Worm (Caenorhabditis elegans) whole organism, L4 larva: Measurements from ENCODE around the gene Y102A11A.3.
A peak's percentile ranks its signal among the peaks of the same experiment; 100 is the strongest.

ENCODE experiments used
- F10B5.3 ChIP-seq: sonication (generic microtip); optimal IDR thresholded peaks from 2 replicates; lab custom pipeline; 2016; ENCODE audit warnings: mild to moderate bottlenecking, missing genetic modification characterization, missing compliant biosample characterization
- ZK546.5 ChIP-seq, 2 experiments: sonication (generic microtip); optimal IDR thresholded peaks; 2 replicates each; lab custom pipeline; 2017; ENCODE audit warnings: missing biosample characterization in 2 of 2, missing genetic modification characterization in 2 of 2
- aha-1 ChIP-seq: fragments of 150-350 bp; peaks from one replicate; lab custom pipeline; 2014; ENCODE audit warnings: missing biosample characterization, missing genetic modification characterization
- aly-2 ChIP-seq: sonication (generic microtip); optimal IDR thresholded peaks from 2 replicates; lab custom pipeline; 2018; ENCODE audit warnings: missing biosample characterization, missing genetic modification characterization
- ama-1 ChIP-seq: fragments of 150-350 bp; optimal IDR thresholded peaks from 2 replicates; lab custom pipeline; 2014; ENCODE audit warnings: inconsistent platforms, mixed read lengths
- arid-1 ChIP-seq: fragments of 200-800 bp; sonication (Bioruptor generic); conservative IDR thresholded peaks from 2 replicates; pipeline ENCODE4 v1.3.6; 2022; ENCODE audit warnings: missing genetic modification reagents, missing genetic modification characterization, missing compliant biosample characterization
- attf-4 ChIP-seq: sonication (generic microtip); optimal IDR thresholded peaks from 3 replicates; lab custom pipeline; 2017; ENCODE audit warnings: missing biosample characterization, missing genetic modification characterization
- cey-2 ChIP-seq: sonication (generic microtip); optimal IDR thresholded peaks from 3 replicates; lab custom pipeline; 2017; ENCODE audit warnings: missing genetic modification characterization, mild to moderate bottlenecking, missing compliant biosample characterization, antibody characterized with exemption, borderline replicate concordance; ENCODE audit not compliant: insufficient read depth
- ctbp-1 ChIP-seq: fragments of 200-800 bp; sonication (Bioruptor generic); IDR thresholded peaks from 2 replicates; pipeline ENCODE4 v1.3.6; 2022; ENCODE audit warnings: missing genetic modification reagents, missing genetic modification characterization, missing compliant biosample characterization
- daf-16 ChIP-seq, 3 experiments: sonication (generic microtip); optimal IDR thresholded peaks; 2 replicates each; lab custom pipeline; 2016 to 2017; ENCODE audit warnings: missing genetic modification characterization in 3 of 3, missing genetic modification reagents in 3 of 3, mild to moderate bottlenecking in 2 of 3, missing compliant biosample characterization in 2 of 3, missing biosample characterization in 1 of 3, moderate library complexity in 1 of 3
- fkh-10 ChIP-seq: fragments of 150-350 bp; optimal IDR thresholded peaks from 2 replicates; lab custom pipeline; 2014; ENCODE audit warnings: missing biosample characterization, missing genetic modification reagents, missing genetic modification characterization
- fos-1 ChIP-seq: fragments of 150-350 bp; optimal IDR thresholded peaks from 2 replicates; lab custom pipeline; 2014; ENCODE audit warnings: missing biosample characterization, missing genetic modification characterization
- hif-1 ChIP-seq, 2 experiments: sonication (generic microtip); optimal IDR thresholded peaks; 2 replicates each; lab custom pipeline; 2016 to 2017; ENCODE audit warnings: missing compliant biosample characterization in 2 of 2, missing genetic modification characterization in 2 of 2, missing genetic modification reagents in 2 of 2, missing genotype in 2 of 2, mild to moderate bottlenecking in 1 of 2
- lin-13 ChIP-seq: fragments of 150-350 bp; optimal IDR thresholded peaks from 2 replicates; lab custom pipeline; 2014; ENCODE audit warnings: missing biosample characterization, missing genetic modification reagents, missing genetic modification characterization
- madf-5 ChIP-seq, 2 experiments: fragments of 200-800 bp; sonication (Bioruptor generic); IDR thresholded peaks; 2 replicates each; pipeline ENCODE4 v1.3.6; 2022; ENCODE audit warnings: missing compliant biosample characterization in 2 of 2, missing genetic modification characterization in 2 of 2
- mdl-1 ChIP-seq, 2 experiments: fragments of 150-350 bp in 1 of 2; sonication (generic microtip) in 1 of 2; optimal IDR thresholded peaks; 2 replicates each; lab custom pipeline; 2014 to 2017; ENCODE audit warnings: missing biosample characterization in 2 of 2, missing genetic modification characterization in 2 of 2
- mep-1 ChIP-seq: fragments of 150-350 bp; sonication (generic microtip); optimal IDR thresholded peaks from 3 replicates; lab custom pipeline; 2014; ENCODE audit warnings: missing biosample characterization, missing genetic modification characterization
- mes-2 ChIP-seq: sonication (generic microtip); optimal IDR thresholded peaks from 2 replicates; lab custom pipeline; 2016; ENCODE audit warnings: missing genotype, mild to moderate bottlenecking, missing genetic modification characterization, missing compliant biosample characterization; ENCODE audit not compliant: poor library complexity, severe bottlenecking
- mxl-3 ChIP-seq: fragments of 200-800 bp; sonication (Bioruptor generic); optimal IDR thresholded peaks from 2 replicates; lab custom pipeline; 2018; ENCODE audit warnings: mild to moderate bottlenecking, missing genetic modification characterization, missing compliant biosample characterization
- nhr-48 ChIP-seq: sonication (generic microtip); optimal IDR thresholded peaks from 2 replicates; lab custom pipeline; 2016; ENCODE audit warnings: mild to moderate bottlenecking, missing genetic modification characterization, missing compliant biosample characterization
- nhr-6 ChIP-seq: fragments of 150-350 bp; optimal IDR thresholded peaks from 2 replicates; lab custom pipeline; 2014; ENCODE audit warnings: missing biosample characterization, missing genetic modification characterization
- rbr-2 ChIP-seq: sonication (generic microtip); optimal IDR thresholded peaks from 2 replicates; lab custom pipeline; 2016; ENCODE audit warnings: missing genotype, missing genetic modification characterization, missing compliant biosample characterization
- sdz-12 ChIP-seq: fragments of 200-800 bp; sonication (Bioruptor generic); optimal IDR thresholded peaks from 2 replicates; lab custom pipeline; 2018; ENCODE audit warnings: mild to moderate bottlenecking, missing genetic modification characterization, missing compliant biosample characterization
- set-16 ChIP-seq: fragments of 200-800 bp; sonication (Bioruptor generic); IDR thresholded peaks from 2 replicates; pipeline ENCODE4 v1.3.6; 2022; ENCODE audit warnings: missing genetic modification reagents, missing genetic modification characterization, missing compliant biosample characterization
- spr-3 ChIP-seq: fragments of 200-800 bp; sonication (Bioruptor generic); optimal IDR thresholded peaks from 2 replicates; lab custom pipeline; 2018; ENCODE audit warnings: mild to moderate bottlenecking, missing genetic modification characterization, missing compliant biosample characterization
- unc-62 ChIP-seq, 3 experiments: fragments of 150-350 bp in 1 of 3; sonication (generic microtip); optimal IDR thresholded peaks in 2 of 3; peaks in 1 of 3; 1 replicate in 1 of 3; 2 replicates in 2 of 3; lab custom pipeline; 2014 to 2017; ENCODE audit warnings: missing biosample characterization in 3 of 3, missing genetic modification characterization in 3 of 3, missing genetic modification reagents in 3 of 3, missing genotype in 1 of 3
- zfp-3 ChIP-seq: fragments of 200-800 bp; sonication (Bioruptor generic); conservative IDR thresholded peaks from 2 replicates; pipeline ENCODE4 v1.3.6; 2022; ENCODE audit warnings: missing genetic modification reagents, missing genetic modification characterization, missing compliant biosample characterization
- zip-2 ChIP-seq: fragments of 150-350 bp; optimal IDR thresholded peaks from 2 replicates; lab custom pipeline; 2014; ENCODE audit warnings: missing biosample characterization, missing genetic modification characterization
- ztf-11 ChIP-seq: fragments of 150-350 bp; optimal IDR thresholded peaks from 2 replicates; lab custom pipeline; 2014; ENCODE audit warnings: missing biosample characterization, missing genetic modification characterization

Gene Y102A11A.3

DNA sequence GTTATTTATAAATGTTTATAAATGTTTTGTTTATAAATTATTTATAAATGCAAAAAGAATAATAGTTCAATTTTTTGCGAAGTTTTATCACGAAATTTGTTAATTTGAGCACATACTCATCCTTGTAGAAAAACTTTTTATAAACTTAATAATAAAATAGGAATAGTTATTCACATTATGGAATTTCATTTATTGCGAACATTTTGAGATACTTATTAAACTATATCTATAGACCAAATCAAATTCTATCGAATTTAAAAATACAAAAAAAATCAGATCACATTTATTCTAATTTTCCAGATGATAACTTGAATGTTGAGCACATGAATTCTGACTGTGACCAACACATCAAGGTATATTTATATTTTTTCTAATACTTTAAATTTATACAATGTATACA lies at the start of gene Y102A11A.3:
Y102A11A.3 (plus strand) TSS at position 301 of the 400 bp plus-strand sequence.
- TF ChIP-seq zfp-3 (GFP tag; lab: Robert Waterston, UW) (no peak), mxl-3 (GFP tag; lab: Kevin White, UChicago) (no peak), nhr-6 (no peak), lin-13 (GFP tag; lab: Kevin White, UChicago) (no peak), ama-1 (lab: Kevin White, UChicago) (no peak), mep-1 (tag; lab: Kevin White, UChicago) (no peak), fkh-10 (no peak), daf-16 (GFP tag; optimal IDR thresholded peaks at IDR 0.05; lab: Kevin White, UChicago) (no peak), daf-16 (tag; optimal IDR thresholded peaks at IDR 0.05; lab: Kevin White, UChicago) (no peak), nhr-48 (tag; lab: Kevin White, UChicago) (no peak), F10B5.3 (tag; lab: Kevin White, UChicago) (no peak), ctbp-1 (no peak), madf-5 (GFP tag; IDR thresholded peaks at IDR 0.05; lab: Robert Waterston, UW) (no peak), arid-1 (GFP tag; lab: Robert Waterston, UW) (no peak), rbr-2 (tag; lab: Kevin White, UChicago) (no peak)

DNA sequence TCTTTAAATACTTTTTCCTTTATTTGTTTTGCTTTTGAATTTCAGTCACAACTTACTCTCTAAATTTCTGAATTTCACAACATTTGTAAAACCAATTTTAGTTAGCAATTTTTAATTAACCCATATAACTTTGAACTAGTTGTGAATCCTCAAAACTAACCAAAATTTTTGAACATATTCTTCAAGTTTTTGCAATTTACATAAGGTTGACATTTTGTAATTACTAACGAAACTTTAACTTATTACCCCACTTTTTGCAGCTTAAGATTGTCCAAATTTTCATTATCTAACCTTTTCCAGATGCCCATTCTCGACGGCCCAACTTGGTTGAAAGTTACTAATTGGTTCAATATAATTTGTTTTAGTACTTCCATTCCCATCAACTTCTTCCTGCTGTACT lies 49.4 kb upstream of the Y102A11A.3 start, which contains the start of gene str-79:
str-79 (plus strand) TSS at position 301 of the 400 bp plus-strand sequence.
- no peak for TF ChIP-seq nhr-48 (tag; lab: Kevin White, UChicago)
- peak; percentile 84 for TF ChIP-seq aha-1

DNA sequence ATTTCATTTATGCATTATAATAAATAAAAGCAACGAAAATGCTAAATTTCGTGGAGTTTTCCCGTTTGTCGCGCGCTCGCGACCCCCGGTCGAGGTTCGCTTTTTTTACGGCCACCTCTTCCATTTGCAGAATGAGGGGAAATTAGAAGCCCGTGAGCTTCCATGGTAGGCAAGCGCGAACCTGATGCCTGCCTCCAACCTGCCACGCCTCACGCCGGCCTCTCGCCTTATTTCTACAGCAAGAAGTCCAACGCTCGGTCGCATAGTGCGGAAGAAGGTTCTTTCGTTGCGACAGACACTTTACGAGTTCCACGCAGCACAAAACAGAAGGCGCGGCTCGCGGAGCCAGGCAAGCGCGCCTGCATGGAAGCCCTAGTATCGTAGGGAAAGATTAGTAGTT lies 47.3 kb upstream of the Y102A11A.3 start:
- TF ChIP-seq set-16, result peak; percentile 73; the same call in 1 of the 2 replicates
- no peak for TF ChIP-seq ZK546.5 (tag; optimal IDR thresholded peaks at IDR 0.05; lab: Kevin White, UChicago)

DNA sequence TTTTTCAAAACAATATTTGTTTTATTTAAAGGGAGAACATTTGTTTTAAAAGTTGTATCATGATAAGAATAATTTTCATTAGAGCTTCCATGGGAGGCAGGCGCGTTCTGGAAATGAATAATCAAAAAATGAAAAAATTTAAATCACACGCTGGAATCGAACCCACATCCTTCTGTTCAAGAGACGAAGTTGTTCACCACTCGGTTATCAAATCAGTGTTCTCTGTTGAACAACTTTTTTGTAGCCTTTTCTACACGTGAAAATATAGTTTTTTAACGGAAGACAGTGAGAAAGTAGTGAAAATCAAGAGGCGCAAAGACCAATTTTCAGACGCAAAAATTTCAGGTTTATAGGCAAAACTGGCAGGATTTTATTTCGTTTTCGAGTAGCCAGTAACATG lies 46.2 kb upstream of the Y102A11A.3 start:
- TF ChIP-seq nhr-48 (tag; lab: Kevin White, UChicago), result no peak
- TF ChIP-seq fos-1 (tag; lab: Kevin White, UChicago), result no peak
- TF ChIP-seq mep-1 (tag; lab: Kevin White, UChicago), result no peak
- no peak for TF ChIP-seq ama-1 (lab: Kevin White, UChicago)
- TF ChIP-seq arid-1 (GFP tag; lab: Robert Waterston, UW), result no peak
- no peak for TF ChIP-seq attf-4
- TF ChIP-seq ztf-11 (tag; lab: Kevin White, UChicago), result no peak
- TF ChIP-seq aly-2 (tag; lab: Kevin White, UChicago), result no peak
- no peak for TF ChIP-seq spr-3 (GFP tag; lab: Kevin White, UChicago)
- TF ChIP-seq hif-1 (tag; optimal IDR thresholded peaks at IDR 0.05; lab: Kevin White, UChicago), result no peak
- TF ChIP-seq mdl-1 (tag; optimal IDR thresholded peaks at IDR 0.05; lab: Kevin White, UChicago), result no peak
- TF ChIP-seq rbr-2 (tag; lab: Kevin White, UChicago), result no peak
- no peak for TF ChIP-seq sdz-12 (GFP tag; lab: Kevin White, UChicago)

DNA sequence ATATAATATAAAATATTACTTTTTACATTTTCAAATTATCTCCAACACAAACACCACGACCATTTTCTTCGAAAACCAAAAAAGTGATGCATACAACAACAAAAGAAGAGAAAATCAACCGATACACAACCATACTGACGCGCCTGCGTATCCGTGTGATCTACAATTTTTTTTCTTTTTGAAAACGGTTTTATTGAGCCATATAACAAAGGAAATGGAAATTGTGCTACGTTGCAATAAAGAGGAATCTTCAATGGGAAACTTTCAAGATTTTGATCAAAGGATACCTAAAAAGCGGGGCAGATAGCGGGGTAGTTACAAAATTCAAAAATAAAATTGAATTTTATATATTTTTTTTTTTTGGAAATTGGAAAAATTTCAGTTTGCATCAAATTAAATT lies 44.2 kb upstream of the Y102A11A.3 start, which contains the start of gene F52D2.5:
F52D2.5 (minus strand) TSS at position 101 of the 400 bp plus-strand sequence.
- TF ChIP-seq cey-2 (tag; lab: Kevin White, UChicago) (no peak), mes-2 (tag; lab: Kevin White, UChicago) (no peak)

DNA sequence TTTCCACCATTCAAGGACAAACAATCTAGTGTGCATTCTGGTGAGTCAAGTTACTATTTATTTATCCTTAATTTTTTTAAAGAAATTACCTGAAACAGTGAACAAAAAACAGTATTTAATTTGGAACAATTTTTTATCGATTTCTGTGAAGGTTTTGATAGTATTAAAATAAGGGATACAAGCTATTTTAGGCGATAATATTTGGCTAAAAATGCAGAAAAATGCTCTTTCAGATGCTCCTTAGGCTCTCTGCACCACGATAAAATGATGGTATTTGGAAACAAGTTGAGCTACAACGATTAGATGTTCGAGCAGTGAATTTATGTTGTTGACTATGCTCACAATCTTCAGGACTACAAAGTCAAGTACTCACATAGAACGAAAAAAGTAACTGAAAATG lies 43.3 kb upstream of the Y102A11A.3 start, which contains the start of gene F52D2.6:
F52D2.6 (plus strand) TSS at position 301 of the 400 bp plus-strand sequence.
- TF ChIP-seq zip-2 (tag; lab: Kevin White, UChicago), result no peak
- peak in 1 of 2 experiments; percentile 37 for TF ChIP-seq unc-62 (GFP tag; optimal IDR thresholded peaks at IDR 0.05 in 1 of 2; lab: Kevin White, UChicago)
- no peak for TF ChIP-seq unc-62 (tag; optimal IDR thresholded peaks at IDR 0.05; lab: Kevin White, UChicago)
